Fruit fly (Drosophila melanogaster) whole organism, embryonic: ENCODE data around the gene Spase25.

Experiments used
- Antp ChIP-seq: fragments of 200-800 bp; sonication (Bioruptor generic); optimal IDR thresholded peaks from 3 replicates; lab custom pipeline; 2016; ENCODE audit warnings: missing biosample characterization, missing genetic modification characterization
- CG10462 ChIP-seq: fragments of 200-800 bp; sonication (Bioruptor generic); optimal IDR thresholded peaks from 2 replicates; lab custom pipeline; 2016; ENCODE audit warnings: missing biosample characterization, missing genetic modification characterization
- CG10959 ChIP-seq: fragments of 200-800 bp; sonication (Bioruptor generic); IDR thresholded peaks from 2 replicates; pipeline ENCODE4 v1.3.6; 2022; ENCODE audit warnings: missing biosample characterization, missing genetic modification characterization
- CG11085 ChIP-seq: fragments of 200-800 bp; sonication (Bioruptor generic); IDR thresholded peaks from 2 replicates; pipeline ENCODE4 v1.3.6; 2022; ENCODE audit warnings: missing biosample characterization, missing genetic modification characterization
- CG11398 ChIP-seq: fragments of 200-800 bp; sonication (Bioruptor generic); optimal IDR thresholded peaks from 2 replicates; lab custom pipeline; 2016; ENCODE audit warnings: missing biosample characterization, missing genetic modification characterization
- CG11695 ChIP-seq: fragments of 200-800 bp; sonication (Bioruptor generic); IDR thresholded peaks from 3 replicates; pipeline ENCODE4 v1.3.6; 2022; ENCODE audit warnings: missing biosample characterization, missing genetic modification characterization
- CG11696 ChIP-seq: fragments of 200-800 bp; sonication (Bioruptor generic); IDR thresholded peaks from 2 replicates; pipeline ENCODE4 v1.3.6; 2022; ENCODE audit warnings: missing biosample characterization, missing genetic modification characterization
- CG12769 ChIP-seq: fragments of 200-800 bp; sonication (Bioruptor generic); optimal IDR thresholded peaks from 2 replicates; lab custom pipeline; 2019; ENCODE audit warnings: missing biosample characterization, mild to moderate bottlenecking, missing genetic modification characterization, moderate library complexity
- CG14014 ChIP-seq: fragments of 200-800 bp; sonication (Bioruptor generic); IDR thresholded peaks from 2 replicates; pipeline ENCODE4 v1.3.6; 2022; ENCODE audit warnings: missing biosample characterization, missing genetic modification characterization
- CG15696 ChIP-seq: fragments of 200-800 bp; sonication (Bioruptor generic); optimal IDR thresholded peaks from 2 replicates; lab custom pipeline; 2019; ENCODE audit warnings: missing biosample characterization, mild to moderate bottlenecking, missing genetic modification characterization, moderate library complexity
- CG1603 ChIP-seq: fragments of 200-800 bp; sonication (Bioruptor generic); optimal IDR thresholded peaks from 2 replicates; lab custom pipeline; 2019; ENCODE audit warnings: missing biosample characterization, mild to moderate bottlenecking, missing genetic modification characterization, moderate library complexity
- CG17328 ChIP-seq: fragments of 200-800 bp; sonication (Bioruptor generic); IDR thresholded peaks from 2 replicates; pipeline ENCODE4 v1.3.6; 2022; ENCODE audit warnings: missing biosample characterization, missing genetic modification characterization
- CG3065 ChIP-seq: fragments of 200-800 bp; sonication (Bioruptor generic); optimal IDR thresholded peaks from 2 replicates; lab custom pipeline; 2016; ENCODE audit warnings: missing biosample characterization, missing genetic modification characterization
- CG3163 ChIP-seq: fragments of 200-800 bp; sonication (Bioruptor generic); optimal IDR thresholded peaks from 3 replicates; lab custom pipeline; 2016; ENCODE audit warnings: missing biosample characterization, missing genetic modification characterization
- CG32767 ChIP-seq: fragments of 200-800 bp; sonication (Bioruptor generic); IDR thresholded peaks from 2 replicates; pipeline ENCODE4 v1.3.6; 2022; ENCODE audit warnings: missing biosample characterization, missing genetic modification characterization
- CG3407 ChIP-seq: fragments of 200-800 bp; sonication (Bioruptor generic); optimal IDR thresholded peaks from 2 replicates; lab custom pipeline; 2018; ENCODE audit warnings: missing biosample characterization, mild to moderate bottlenecking, missing genetic modification characterization
- CG4707 ChIP-seq: fragments of 200-800 bp; sonication (Bioruptor generic); optimal IDR thresholded peaks from 2 replicates; lab custom pipeline; 2018; ENCODE audit warnings: missing biosample characterization, mild to moderate bottlenecking, missing genetic modification characterization, moderate library complexity
- CG8924 ChIP-seq: fragments of 200-800 bp; optimal IDR thresholded peaks from 3 replicates; lab custom pipeline; 2019; ENCODE audit warnings: missing biosample characterization, mild to moderate bottlenecking, missing genetic modification characterization, moderate library complexity
- CG9797 ChIP-seq: fragments of 200-800 bp; sonication (Bioruptor generic); optimal IDR thresholded peaks from 3 replicates; lab custom pipeline; 2018; ENCODE audit warnings: missing biosample characterization, mild to moderate bottlenecking, missing genetic modification characterization
- Camta ChIP-seq: fragments of 200-800 bp; sonication (Bioruptor generic); optimal IDR thresholded peaks from 2 replicates; lab custom pipeline; 2016; ENCODE audit warnings: missing biosample characterization, missing genetic modification characterization
- Dfd ChIP-seq, 2 experiments: fragments of >200 bp; optimal IDR thresholded peaks; 2 replicates each; lab custom pipeline; 2017; ENCODE audit warnings: missing biosample characterization in 2 of 2, missing genetic modification characterization in 2 of 2
- Ets97D ChIP-seq: fragments of 200-800 bp; sonication (Bioruptor generic); optimal IDR thresholded peaks from 3 replicates; lab custom pipeline; 2016; ENCODE audit warnings: missing biosample characterization, missing genetic modification characterization
- Gug ChIP-seq: fragments of 200-800 bp; sonication (Bioruptor generic); IDR thresholded peaks from 4 replicates; pipeline ENCODE4 v1.3.6; 2022; ENCODE audit warnings: missing biosample characterization, missing genetic modification characterization
- Lhr ChIP-seq: fragments of 200-800 bp; sonication (Bioruptor generic); optimal IDR thresholded peaks from 3 replicates; lab custom pipeline; 2017; ENCODE audit warnings: mild to moderate bottlenecking, missing biosample characterization, missing genetic modification reagents, missing genetic modification characterization
- Med ChIP-seq: fragments of 200-800 bp; sonication (Bioruptor generic); peaks from one replicate; lab custom pipeline; 2016; ENCODE audit warnings: missing biosample characterization, missing genetic modification characterization, mild to moderate bottlenecking, inconsistent platforms, moderate library complexity
- Rfx ChIP-seq: fragments of 200-800 bp; sonication (Bioruptor generic); IDR thresholded peaks from 2 replicates; pipeline ENCODE4 v1.3.6; 2022; ENCODE audit warnings: missing biosample characterization, missing genetic modification characterization
- Tbp ChIP-seq: fragments of >200 bp; optimal IDR thresholded peaks from 2 replicates; lab custom pipeline; 2018; ENCODE audit warnings: missing biosample characterization, missing genetic modification characterization
- Xrp1 ChIP-seq: fragments of 200-800 bp; sonication (Bioruptor generic); IDR thresholded peaks from 2 replicates; pipeline ENCODE4 v1.3.6; 2022; ENCODE audit warnings: missing biosample characterization, missing genetic modification characterization
- bsh ChIP-seq, 2 experiments: fragments of 200-800 bp; sonication (Bioruptor generic); optimal IDR thresholded peaks; 2 replicates each; lab custom pipeline; 2017 to 2018; ENCODE audit warnings: mild to moderate bottlenecking in 2 of 2, missing biosample characterization in 2 of 2, missing genetic modification characterization in 2 of 2, moderate library complexity in 1 of 2
- cato ChIP-seq: fragments of 200-800 bp; sonication (Bioruptor generic); optimal IDR thresholded peaks from 2 replicates; lab custom pipeline; 2016; ENCODE audit warnings: missing biosample characterization, missing genetic modification characterization, borderline replicate concordance
- chn ChIP-seq: fragments of 200-800 bp; sonication (Bioruptor generic); optimal IDR thresholded peaks from 2 replicates; lab custom pipeline; 2016; ENCODE audit warnings: missing biosample characterization, missing genetic modification characterization
- crc ChIP-seq: fragments of 200-800 bp; sonication (Bioruptor generic); optimal IDR thresholded peaks from 2 replicates; lab custom pipeline; 2016; ENCODE audit warnings: missing biosample characterization, missing genetic modification characterization
- crol ChIP-seq: fragments of 200-800 bp; sonication (Bioruptor generic); IDR thresholded peaks from 2 replicates; pipeline ENCODE4 v1.3.6; 2022; ENCODE audit warnings: missing biosample characterization, missing genetic modification characterization
- dysf ChIP-seq: fragments of 200-800 bp; sonication (Bioruptor generic); IDR thresholded peaks from 3 replicates; pipeline ENCODE4 v1.3.6; 2022; ENCODE audit warnings: missing biosample characterization, missing genetic modification characterization
- en ChIP-seq: fragments of 200-800 bp; sonication (Bioruptor generic); optimal IDR thresholded peaks from 2 replicates; lab custom pipeline; 2016; ENCODE audit warnings: missing biosample characterization, missing genetic modification characterization
- fd96Cb ChIP-seq: fragments of 200-800 bp; sonication (Bioruptor generic); optimal IDR thresholded peaks from 2 replicates; lab custom pipeline; 2018; ENCODE audit warnings: missing biosample characterization, mild to moderate bottlenecking, missing genetic modification characterization, moderate library complexity
- ham ChIP-seq: fragments of 200-800 bp; sonication (Bioruptor generic); IDR thresholded peaks from 2 replicates; pipeline ENCODE4 v1.3.6; 2022; ENCODE audit warnings: missing biosample characterization, missing genetic modification characterization
- lmd ChIP-seq: fragments of 200-800 bp; sonication (Bioruptor generic); IDR thresholded peaks from 2 replicates; pipeline ENCODE4 v1.3.6; 2022; ENCODE audit warnings: missing biosample characterization, missing genetic modification characterization
- mld ChIP-seq: fragments of 200-800 bp; sonication (Bioruptor generic); IDR thresholded peaks from 3 replicates; pipeline ENCODE4 v1.3.6; 2022; ENCODE audit warnings: missing biosample characterization, missing genetic modification characterization; ENCODE audit not compliant: partially characterized antibody
- onecut ChIP-seq: fragments of 200-800 bp; sonication (Bioruptor generic); IDR thresholded peaks from 2 replicates; pipeline ENCODE4 v1.3.6; 2022; ENCODE audit warnings: missing biosample characterization, missing genetic modification characterization
- org-1 ChIP-seq: fragments of 200-800 bp; sonication (Bioruptor generic); optimal IDR thresholded peaks from 2 replicates; lab custom pipeline; 2017; ENCODE audit warnings: missing biosample characterization, missing genetic modification characterization
- prd ChIP-seq, 3 experiments: fragments of >200 bp in 2 of 3; fragments of 200-800 bp in 1 of 3; sonication (Bioruptor generic) in 1 of 3; optimal IDR thresholded peaks in 2 of 3; IDR thresholded peaks in 1 of 3; 2 replicates in 2 of 3; 3 replicates in 1 of 3; pipeline versions ENCODE4 v1.3.6 to Lab custom; 2017 to 2022; ENCODE audit warnings: missing biosample characterization in 1 of 3, missing genetic modification characterization in 1 of 3
- repo ChIP-seq: fragments of 200-800 bp; sonication (Bioruptor generic); optimal IDR thresholded peaks from 2 replicates; lab custom pipeline; 2016; ENCODE audit warnings: missing biosample characterization, missing genetic modification characterization
- sd ChIP-seq: fragments of 200-800 bp; sonication (Bioruptor generic); optimal IDR thresholded peaks from 3 replicates; lab custom pipeline; 2018; ENCODE audit warnings: missing biosample characterization, mild to moderate bottlenecking, missing genetic modification characterization, moderate library complexity
- sens ChIP-seq: fragments of 200-800 bp; sonication (Bioruptor generic); peaks from one replicate; lab custom pipeline; 2016; ENCODE audit warnings: missing biosample characterization, missing genetic modification characterization
- sisA ChIP-seq: fragments of 200-800 bp; sonication (Bioruptor generic); IDR thresholded peaks from 2 replicates; pipeline ENCODE4 v1.3.6; 2022; ENCODE audit warnings: missing biosample characterization, missing genetic modification characterization
- slou ChIP-seq: fragments of 200-800 bp; sonication (Bioruptor generic); optimal IDR thresholded peaks from 3 replicates; lab custom pipeline; 2016; ENCODE audit warnings: missing biosample characterization, missing genetic modification characterization
- sr ChIP-seq: fragments of 200-800 bp; sonication (Bioruptor generic); IDR thresholded peaks from 3 replicates; pipeline ENCODE4 v1.3.6; 2022; ENCODE audit warnings: missing biosample characterization, missing genetic modification characterization
- tup ChIP-seq: fragments of 200-800 bp; sonication (Bioruptor generic); optimal IDR thresholded peaks from 2 replicates; lab custom pipeline; 2016; ENCODE audit warnings: missing biosample characterization, mild to moderate bottlenecking, missing genetic modification characterization, moderate library complexity
- vvl ChIP-seq: fragments of 200-800 bp; sonication (Bioruptor generic); IDR thresholded peaks from 2 replicates; pipeline ENCODE4 v1.3.6; 2022; ENCODE audit warnings: missing biosample characterization, missing genetic modification characterization
- zf30C ChIP-seq: fragments of 200-800 bp; sonication (Bioruptor generic); optimal IDR thresholded peaks from 3 replicates; lab custom pipeline; 2018; ENCODE audit warnings: missing biosample characterization, mild to moderate bottlenecking, missing genetic modification characterization
- zfh2 ChIP-seq: fragments of 200-800 bp; sonication (Bioruptor generic); optimal IDR thresholded peaks from 2 replicates; lab custom pipeline; 2016; ENCODE audit warnings: missing biosample characterization, missing genetic modification characterization

The Spase25 gene

DNA sequence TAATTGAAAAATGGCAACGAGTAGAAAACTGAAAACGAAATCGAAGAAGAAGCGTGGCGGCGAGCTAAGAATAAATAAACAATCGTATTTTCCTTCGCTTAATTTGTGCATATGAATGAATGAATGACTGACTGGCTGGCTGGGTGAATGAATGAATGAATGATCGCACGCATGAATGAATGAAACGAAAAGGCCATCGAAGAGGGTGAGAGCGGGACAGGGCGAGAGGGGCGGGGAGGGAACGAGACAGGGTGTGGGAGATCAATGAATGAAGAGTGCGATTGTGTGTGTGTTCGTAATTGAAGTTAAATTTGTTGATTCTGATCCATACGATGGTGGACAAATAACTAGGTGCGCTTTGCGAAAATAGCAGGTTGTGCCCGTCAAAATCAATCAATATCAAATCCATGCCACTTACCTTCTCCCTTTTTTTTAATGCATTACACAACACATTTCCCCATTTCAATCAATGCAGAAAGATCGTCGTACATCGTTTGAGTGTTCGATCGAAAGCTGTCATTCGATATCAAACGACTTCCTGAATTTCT is 42.1 kb downstream of the Spase25 start (continued):
- TF ChIP-seq org-1 (GFP tag; lab: Kevin White, UChicago) (no peak), Dfd (GFP tag; optimal IDR thresholded peaks at IDR 0.05; lab: Kevin White, UChicago) (no peak), CG15696 (no peak), sens (peak; percentile 46), prd (optimal IDR thresholded peaks at IDR 0.05; lab: Kevin White, UChicago) (no peak), prd (GFP tag; IDR thresholded peaks at IDR 0.05; lab: Robert Waterston, UW) (0 out of 3 replicates have a peak, but pooled peaks have one; percentile 8), CG14014 (GFP tag; lab: Robert Waterston, UW) (no peak), onecut (GFP tag; lab: Robert Waterston, UW) (no peak), CG1603 (tag; lab: Kevin White, UChicago) (peak; percentile 6), sr (GFP tag; lab: Robert Waterston, UW) (no peak), Ets97D (GFP tag; lab: Kevin White, UChicago) (no peak), chn (GFP tag; lab: Kevin White, UChicago) (no peak), CG3065 (GFP tag; lab: Kevin White, UChicago) (no peak), CG11696 (GFP tag; lab: Robert Waterston, UW) (peak; percentile 94), Xrp1 (no peak), vvl (GFP tag; lab: Robert Waterston, UW) (no peak), Antp (GFP tag; lab: Kevin White, UChicago) (no peak), sisA (GFP tag; lab: Robert Waterston, UW) (0 out of 2 replicates have a peak, but pooled peaks have one; percentile 13), crol (GFP tag; lab: Robert Waterston, UW) (peak; percentile 88), tup (no peak), Tbp (GFP tag; lab: Kevin White, UChicago) (no peak), lmd (no peak), Med (GFP tag; lab: Kevin White, UChicago) (peak; percentile 19), bsh (GFP tag; optimal IDR thresholded peaks at IDR 0.05; lab: Kevin White, UChicago) (peak in 1 of 2 experiments; percentile 3), CG4707 (GFP tag; lab: Kevin White, UChicago) (no peak), ham (no peak), Gug (no peak), CG3163 (GFP tag; lab: Kevin White, UChicago) (no peak), dysf (GFP tag; lab: Robert Waterston, UW) (0 out of 3 replicates have a peak, but pooled peaks have one; percentile 33), Rfx (no peak), CG17328 (GFP tag; lab: Robert Waterston, UW) (no peak), repo (GFP tag; lab: Kevin White, UChicago) (no peak), Camta (GFP tag; lab: Kevin White, UChicago) (no peak), CG10462 (GFP tag; lab: Kevin White, UChicago) (no peak), en (GFP tag; lab: Kevin White, UChicago) (no peak), cato (no peak), CG12769 (tag; lab: Kevin White, UChicago) (no peak), sd (tag; lab: Kevin White, UChicago) (peak; percentile 51), CG10959 (GFP tag; lab: Robert Waterston, UW) (no peak), slou (GFP tag; lab: Kevin White, UChicago) (no peak), CG11398 (GFP tag; lab: Kevin White, UChicago) (no peak), CG9797 (GFP tag; lab: Kevin White, UChicago) (no peak), CG3407 (GFP tag; lab: Kevin White, UChicago) (no peak), mld (GFP tag; lab: Robert Waterston, UW) (no peak), zfh2 (GFP tag; lab: Kevin White, UChicago) (no peak), zf30C (no peak), Lhr (GFP tag; lab: Kevin White, UChicago) (no peak), CG32767 (no peak), fd96Cb (tag; lab: Kevin White, UChicago) (no peak), CG11085 (GFP tag; lab: Robert Waterston, UW) (no peak), CG11695 (GFP tag; lab: Robert Waterston, UW) (0 out of 3 replicates have a peak, but pooled peaks have one; percentile 17), crc (no peak), CG8924 (tag; lab: Kevin White, UChicago) (no peak)
